Worm (Caenorhabditis elegans): ENCODE data around the gene spp-8.

DNA sequence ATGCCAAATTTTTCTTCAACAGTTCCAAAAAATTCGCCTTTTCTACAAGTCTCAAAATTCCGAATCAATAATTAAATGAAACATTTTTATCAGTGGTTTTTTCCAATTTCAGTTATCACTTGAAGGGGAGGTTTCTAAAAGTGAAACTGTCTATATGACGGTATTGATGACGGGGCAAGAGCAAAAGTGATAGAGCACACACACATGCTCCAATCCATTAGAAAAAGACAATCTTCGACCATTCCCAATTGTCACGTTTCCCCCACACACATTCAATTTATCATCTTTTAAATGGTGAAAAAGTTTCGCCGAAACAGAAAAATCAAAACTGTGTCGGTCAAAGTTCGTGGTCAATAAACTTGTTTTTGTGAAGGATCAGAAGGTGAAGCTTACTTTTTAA is 28.3 kb upstream of the spp-8 start:
- no peak for TF ChIP-seq ama-1 (optimal IDR thresholded peaks at IDR 0.05)
- TF ChIP-seq sea-1 (GFP tag; conservative IDR thresholded peaks at IDR 0.05) = no peak
